Fruit fly (Drosophila melanogaster) whole organism, embryonic: ENCODE results near the gene CG9672.

Experiments
- BtbVII ChIP-seq: fragments of 200-800 bp; sonication (Bioruptor generic); optimal IDR thresholded peaks from 3 replicates; lab custom pipeline; 2017; ENCODE audit warnings: missing biosample characterization, mild to moderate bottlenecking, missing genetic modification characterization
- CG10209 ChIP-seq: fragments of 200-800 bp; sonication (Bioruptor generic); optimal IDR thresholded peaks from 3 replicates; lab custom pipeline; 2017; ENCODE audit warnings: missing biosample characterization, mild to moderate bottlenecking, missing genetic modification characterization, missing genetic modification reagents
- CG1024 ChIP-seq: fragments of 200-800 bp; sonication (Bioruptor generic); IDR thresholded peaks from 2 replicates; pipeline ENCODE4 v1.3.6; 2022; ENCODE audit warnings: missing biosample characterization, missing genetic modification characterization
- CG10462 ChIP-seq: fragments of 200-800 bp; sonication (Bioruptor generic); optimal IDR thresholded peaks from 2 replicates; lab custom pipeline; 2016; ENCODE audit warnings: missing biosample characterization, missing genetic modification characterization
- CG11696 ChIP-seq: fragments of 200-800 bp; sonication (Bioruptor generic); IDR thresholded peaks from 2 replicates; pipeline ENCODE4 v1.3.6; 2022; ENCODE audit warnings: missing biosample characterization, missing genetic modification characterization
- CG13123 ChIP-seq: fragments of 200-800 bp; sonication (Bioruptor generic); optimal IDR thresholded peaks from 2 replicates; lab custom pipeline; 2016; ENCODE audit warnings: missing biosample characterization, missing genetic modification characterization
- CG14860 ChIP-seq: fragments of 200-800 bp; sonication (Bioruptor generic); IDR thresholded peaks from 3 replicates; pipeline ENCODE4 v1.3.6; 2022; ENCODE audit warnings: missing biosample characterization, missing genetic modification characterization; ENCODE audit not compliant: partially characterized antibody
- CG1647 ChIP-seq: fragments of 200-800 bp; sonication (Bioruptor generic); optimal IDR thresholded peaks from 3 replicates; lab custom pipeline; 2016; ENCODE audit warnings: missing biosample characterization, missing genetic modification characterization
- CG17359 ChIP-seq: fragments of 200-800 bp; sonication (Bioruptor generic); optimal IDR thresholded peaks from 3 replicates; lab custom pipeline; 2018; ENCODE audit warnings: missing biosample characterization, mild to moderate bottlenecking, missing genetic modification characterization, moderate library complexity
- CG18599 ChIP-seq: fragments of 200-800 bp; sonication (Bioruptor generic); optimal IDR thresholded peaks from 3 replicates; lab custom pipeline; 2017; ENCODE audit warnings: missing biosample characterization, missing genetic modification characterization, mild to moderate bottlenecking, moderate library complexity, missing genetic modification reagents
- CG2129 ChIP-seq: fragments of 200-800 bp; sonication (Bioruptor generic); IDR thresholded peaks from 2 replicates; pipeline ENCODE4 v1.3.6; 2022; ENCODE audit warnings: missing biosample characterization, missing genetic modification characterization; ENCODE audit not compliant: partially characterized antibody
- CG34224 ChIP-seq: fragments of 200-800 bp; sonication (Bioruptor generic); IDR thresholded peaks from 3 replicates; pipeline ENCODE4 v1.3.6; 2022; ENCODE audit warnings: missing biosample characterization, missing genetic modification characterization; ENCODE audit not compliant: partially characterized antibody
- CG4617 ChIP-seq: fragments of 200-800 bp; sonication (Bioruptor generic); optimal IDR thresholded peaks from 3 replicates; lab custom pipeline; 2016; ENCODE audit warnings: missing biosample characterization, missing genetic modification characterization, borderline replicate concordance
- CG6854 ChIP-seq: fragments of 200-800 bp; sonication (Bioruptor generic); optimal IDR thresholded peaks from 3 replicates; lab custom pipeline; 2017; ENCODE audit warnings: missing biosample characterization, mild to moderate bottlenecking, missing genetic modification characterization
- CG7357 ChIP-seq: fragments of 200-800 bp; sonication (Bioruptor generic); IDR thresholded peaks from 3 replicates; pipeline ENCODE4 v1.3.6; 2022; ENCODE audit warnings: missing biosample characterization, missing genetic modification characterization
- CG7745 ChIP-seq: fragments of 200-800 bp; sonication (Bioruptor generic); optimal IDR thresholded peaks from 2 replicates; lab custom pipeline; 2018; ENCODE audit warnings: missing biosample characterization, mild to moderate bottlenecking, missing genetic modification characterization, moderate library complexity
- CG7839 ChIP-seq: fragments of 200-800 bp; sonication (Bioruptor generic); optimal IDR thresholded peaks from 3 replicates; lab custom pipeline; 2018; ENCODE audit warnings: missing biosample characterization, mild to moderate bottlenecking, missing genetic modification characterization, moderate library complexity
- CG8388 ChIP-seq: fragments of 200-800 bp; sonication (Bioruptor generic); optimal IDR thresholded peaks from 2 replicates; lab custom pipeline; 2019; ENCODE audit warnings: missing biosample characterization, mild to moderate bottlenecking, missing genetic modification characterization, moderate library complexity
- CHES-1-like ChIP-seq: fragments of 200-800 bp; sonication (Bioruptor generic); optimal IDR thresholded peaks from 2 replicates; lab custom pipeline; 2016; ENCODE audit warnings: missing biosample characterization, missing genetic modification characterization
- Doc2 ChIP-seq: fragments of 200-800 bp; sonication (Bioruptor generic); IDR thresholded peaks from 2 replicates; pipeline ENCODE4 v1.3.6; 2022; ENCODE audit warnings: missing biosample characterization, missing genetic modification characterization
- E2f2 ChIP-seq: fragments of 200-800 bp; sonication (Bioruptor generic); IDR thresholded peaks from 2 replicates; pipeline ENCODE4 v1.3.6; 2022; ENCODE audit warnings: missing biosample characterization, missing genetic modification characterization
- HmgZ ChIP-seq: fragments of 200-800 bp; sonication (Bioruptor generic); optimal IDR thresholded peaks from 2 replicates; lab custom pipeline; 2018; ENCODE audit warnings: missing biosample characterization, mild to moderate bottlenecking, missing genetic modification characterization
- Hr3 ChIP-seq: fragments of 200-800 bp; sonication (Bioruptor generic); optimal IDR thresholded peaks from 3 replicates; lab custom pipeline; 2016; ENCODE audit warnings: missing biosample characterization, missing genetic modification characterization
- Hr39 ChIP-seq: fragments of >200 bp; optimal IDR thresholded peaks from 2 replicates; lab custom pipeline; 2017
- Lim3 ChIP-seq: fragments of 200-800 bp; sonication (Bioruptor generic); IDR thresholded peaks from 2 replicates; pipeline ENCODE4 v1.3.6; 2022; ENCODE audit warnings: missing biosample characterization, missing genetic modification characterization
- Med ChIP-seq: fragments of 200-800 bp; sonication (Bioruptor generic); peaks from one replicate; lab custom pipeline; 2016; ENCODE audit warnings: missing biosample characterization, missing genetic modification characterization, mild to moderate bottlenecking, inconsistent platforms, moderate library complexity
- Pdp1 ChIP-seq, 2 experiments: fragments of 200-800 bp; sonication (Bioruptor generic); optimal IDR thresholded peaks; 3 replicates each; lab custom pipeline; 2016; ENCODE audit warnings: missing biosample characterization in 2 of 2, missing genetic modification characterization in 2 of 2, mild to moderate bottlenecking in 1 of 2, moderate library complexity in 1 of 2
- Rx ChIP-seq: fragments of 200-800 bp; sonication (Bioruptor generic); IDR thresholded peaks from 2 replicates; pipeline ENCODE4 v1.3.6; 2022; ENCODE audit warnings: missing biosample characterization, missing genetic modification characterization
- Sry-β ChIP-seq: fragments of 200-800 bp; sonication (Bioruptor generic); optimal IDR thresholded peaks from 2 replicates; lab custom pipeline; 2018; ENCODE audit warnings: missing biosample characterization, mild to moderate bottlenecking, missing genetic modification characterization, moderate library complexity
- TFAM ChIP-seq: fragments of 200-800 bp; sonication (Bioruptor generic); optimal IDR thresholded peaks from 2 replicates; lab custom pipeline; 2017; ENCODE audit warnings: missing biosample characterization, missing genetic modification characterization, inconsistent platforms
- Taf1 ChIP-seq: fragments of 200-800 bp; sonication (Bioruptor generic); IDR thresholded peaks from 2 replicates; pipeline ENCODE4 v1.3.6; 2022; ENCODE audit warnings: missing biosample characterization, missing genetic modification characterization
- Vsx1 ChIP-seq: fragments of 200-800 bp; sonication (Bioruptor generic); optimal IDR thresholded peaks from 2 replicates; lab custom pipeline; 2017; ENCODE audit warnings: missing biosample characterization, mild to moderate bottlenecking, missing genetic modification characterization, missing genetic modification reagents
- ara ChIP-seq: fragments of 200-800 bp; sonication (Bioruptor generic); IDR thresholded peaks from 2 replicates; pipeline ENCODE4 v1.3.6; 2022; ENCODE audit warnings: missing biosample characterization, missing genetic modification characterization
- bcd ChIP-seq: fragments of 200-800 bp; sonication (Bioruptor generic); optimal IDR thresholded peaks from 2 replicates; lab custom pipeline; 2017; ENCODE audit warnings: missing biosample characterization, mild to moderate bottlenecking, missing genetic modification characterization
- crol ChIP-seq: fragments of 200-800 bp; sonication (Bioruptor generic); IDR thresholded peaks from 2 replicates; pipeline ENCODE4 v1.3.6; 2022; ENCODE audit warnings: missing biosample characterization, missing genetic modification characterization
- dimm ChIP-seq: fragments of 200-800 bp; sonication (Bioruptor generic); IDR thresholded peaks from 2 replicates; pipeline ENCODE4 v1.3.6; 2022; ENCODE audit warnings: missing biosample characterization, missing genetic modification characterization
- ham ChIP-seq: fragments of 200-800 bp; sonication (Bioruptor generic); IDR thresholded peaks from 2 replicates; pipeline ENCODE4 v1.3.6; 2022; ENCODE audit warnings: missing biosample characterization, missing genetic modification characterization
- lola ChIP-seq, 3 experiments: fragments of >200 bp in 2 of 3; fragments of 200-800 bp in 1 of 3; sonication (Bioruptor generic) in 1 of 3; optimal IDR thresholded peaks; 2 replicates each; lab custom pipeline; 2017 to 2019; ENCODE audit warnings: missing biosample characterization in 3 of 3, missing genetic modification characterization in 3 of 3, mild to moderate bottlenecking in 1 of 3, moderate library complexity in 1 of 3
- pita ChIP-seq: fragments of 200-800 bp; sonication (Bioruptor generic); optimal IDR thresholded peaks from 2 replicates; lab custom pipeline; 2017; ENCODE audit warnings: missing biosample characterization, mild to moderate bottlenecking, missing genetic modification characterization
- prd ChIP-seq, 3 experiments: fragments of >200 bp in 2 of 3; fragments of 200-800 bp in 1 of 3; sonication (Bioruptor generic) in 1 of 3; optimal IDR thresholded peaks in 2 of 3; IDR thresholded peaks in 1 of 3; 2 replicates in 2 of 3; 3 replicates in 1 of 3; pipeline versions ENCODE4 v1.3.6 to Lab custom; 2017 to 2022; ENCODE audit warnings: missing biosample characterization in 1 of 3, missing genetic modification characterization in 1 of 3
- ro ChIP-seq: fragments of 200-800 bp; sonication (Bioruptor generic); IDR thresholded peaks from 2 replicates; pipeline ENCODE4 v1.3.6; 2022; ENCODE audit warnings: missing biosample characterization, missing genetic modification characterization
- sens ChIP-seq: fragments of 200-800 bp; sonication (Bioruptor generic); peaks from one replicate; lab custom pipeline; 2016; ENCODE audit warnings: missing biosample characterization, missing genetic modification characterization
- sna ChIP-seq: fragments of 200-800 bp; sonication (Bioruptor generic); IDR thresholded peaks from 2 replicates; pipeline ENCODE4 v1.3.6; 2022; ENCODE audit warnings: missing biosample characterization, missing genetic modification characterization; ENCODE audit not compliant: partially characterized antibody
- ssp ChIP-seq: fragments of 200-800 bp; sonication (Bioruptor generic); IDR thresholded peaks from 2 replicates; pipeline ENCODE4 v1.3.6; 2022; ENCODE audit warnings: missing biosample characterization, missing genetic modification characterization
- tll ChIP-seq, 2 experiments: fragments of 200-800 bp in 1 of 2; fragments of >200 bp in 1 of 2; sonication (Bioruptor generic) in 1 of 2; optimal IDR thresholded peaks; 2 replicates each; lab custom pipeline; 2017 to 2019; ENCODE audit warnings: missing biosample characterization in 2 of 2, missing genetic modification characterization in 2 of 2, mild to moderate bottlenecking in 1 of 2, moderate library complexity in 1 of 2
- toy ChIP-seq: fragments of 200-800 bp; sonication (Bioruptor generic); IDR thresholded peaks from 2 replicates; pipeline ENCODE4 v1.3.6; 2022; ENCODE audit warnings: missing biosample characterization, missing genetic modification characterization
- ttk ChIP-seq: fragments of 200-800 bp; sonication (Bioruptor generic); IDR thresholded peaks from 2 replicates; pipeline ENCODE4 v2.1.2; 2022; ENCODE audit warnings: missing biosample characterization, missing genetic modification characterization
- zf30C ChIP-seq: fragments of 200-800 bp; sonication (Bioruptor generic); optimal IDR thresholded peaks from 3 replicates; lab custom pipeline; 2018; ENCODE audit warnings: missing biosample characterization, mild to moderate bottlenecking, missing genetic modification characterization
- zfh2 ChIP-seq: fragments of 200-800 bp; sonication (Bioruptor generic); optimal IDR thresholded peaks from 2 replicates; lab custom pipeline; 2016; ENCODE audit warnings: missing biosample characterization, missing genetic modification characterization

Gene CG9672

DNA sequence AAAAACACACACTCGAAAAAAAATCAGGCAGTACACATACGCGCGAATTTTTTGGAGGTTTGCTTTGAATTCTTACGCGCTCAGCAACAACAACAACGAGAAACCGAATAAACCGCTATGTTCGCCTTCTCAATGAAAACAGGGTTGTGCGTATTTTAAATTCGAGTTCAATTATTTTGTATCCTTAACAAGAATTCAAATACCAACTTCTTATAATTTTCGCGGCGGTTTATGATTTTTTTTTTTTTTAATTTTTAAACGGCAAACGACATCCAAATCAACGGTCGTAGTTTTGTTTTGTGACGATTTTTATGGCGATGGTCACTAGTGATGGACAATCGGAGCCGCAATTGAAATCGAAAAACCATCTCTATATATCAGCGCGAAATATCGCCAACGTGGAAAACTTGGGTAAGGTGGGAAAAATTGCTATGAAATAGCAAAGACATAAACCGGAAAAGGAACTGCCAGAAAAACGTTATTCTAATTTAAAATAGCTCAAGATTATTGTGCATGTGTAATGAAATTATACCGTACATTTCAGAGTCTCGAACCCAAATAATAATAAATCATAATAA is 45.0 kb upstream of the CG9672 start, which contains the start of gene goe (continued):
- TF ChIP-seq CG11696 (GFP tag; lab: Robert Waterston, UW) = no peak
- peak; percentile 80 for TF ChIP-seq Vsx1 (GFP tag; lab: Kevin White, UChicago)
- peak; percentile 25 for TF ChIP-seq CG4617 (GFP tag; lab: Kevin White, UChicago)
- TF ChIP-seq toy = peak; percentile 51; the same call in 1 of the 2 replicates
- TF ChIP-seq CHES-1-like (GFP tag; lab: Kevin White, UChicago) = peak; percentile 91
- TF ChIP-seq zf30C (GFP tag; lab: Kevin White, UChicago) = no peak
- no peak for TF ChIP-seq CG7357
- TF ChIP-seq ssp (GFP tag; lab: Robert Waterston, UW) = peak; percentile 63
- peak; percentile 69 for TF ChIP-seq Rx (GFP tag; lab: Robert Waterston, UW)
- peak; percentile 86 for TF ChIP-seq CG34224
- no peak for TF ChIP-seq CG7745 (tag; lab: Kevin White, UChicago)
- peak; percentile 74 for TF ChIP-seq CG2129 (GFP tag; lab: Robert Waterston, UW)
- TF ChIP-seq CG10209 (GFP tag; lab: Kevin White, UChicago) = peak; percentile 64
- no peak for TF ChIP-seq prd (optimal IDR thresholded peaks at IDR 0.05; lab: Kevin White, UChicago)
- peak; percentile 73 for TF ChIP-seq prd (GFP tag; IDR thresholded peaks at IDR 0.05; lab: Robert Waterston, UW)
- 0 out of 2 replicates have a peak, but pooled peaks have one; percentile 27 for TF ChIP-seq dimm (GFP tag; lab: Robert Waterston, UW)
- peak; percentile 19; the same call in 1 of the 2 replicates for TF ChIP-seq ro
- TF ChIP-seq Taf1 = peak; percentile 38; the same call in 1 of the 2 replicates
- TF ChIP-seq ham (GFP tag; lab: Robert Waterston, UW) = peak; percentile 66; the same call in 1 of the 2 replicates
- peak; percentile 50 for TF ChIP-seq CG6854 (GFP tag; lab: Kevin White, UChicago)
- TF ChIP-seq sens (GFP tag; lab: Kevin White, UChicago) = peak; percentile 97
- no peak for TF ChIP-seq Lim3 (GFP tag; lab: Robert Waterston, UW)
- peak; percentile 66 for TF ChIP-seq CG7839
- TF ChIP-seq crol (GFP tag; lab: Robert Waterston, UW) = no peak
- peak; percentile 74 for TF ChIP-seq ttk (GFP tag; lab: Robert Waterston, UW)
- TF ChIP-seq tll (GFP tag; optimal IDR thresholded peaks at IDR 0.05; lab: Kevin White, UChicago) = no peak
- no peak for TF ChIP-seq Doc2 (GFP tag; lab: Robert Waterston, UW)
- TF ChIP-seq sna (GFP tag; lab: Robert Waterston, UW) = peak; percentile 79; the same call in 1 of the 2 replicates
- TF ChIP-seq CG17359 (tag; lab: Kevin White, UChicago) = peak; percentile 53
- no peak for TF ChIP-seq TFAM (GFP tag; lab: Kevin White, UChicago)
- peak; percentile 98 for TF ChIP-seq Med (GFP tag; lab: Kevin White, UChicago)
- TF ChIP-seq HmgZ (tag; lab: Kevin White, UChicago) = peak; percentile 88
- TF ChIP-seq Hr39 (lab: Kevin White, UChicago) = no peak
- TF ChIP-seq CG8388 (GFP tag; lab: Kevin White, UChicago) = peak; percentile 64
- TF ChIP-seq CG18599 (GFP tag; lab: Kevin White, UChicago) = peak; percentile 73
- TF ChIP-seq zfh2 (GFP tag; lab: Kevin White, UChicago) = peak; percentile 90
- peak; percentile 85 for TF ChIP-seq bcd (GFP tag; lab: Kevin White, UChicago)
- peak in 1 of 3 experiments; percentile 28 for TF ChIP-seq lola (GFP tag; optimal IDR thresholded peaks at IDR 0.05; lab: Kevin White, UChicago)
- TF ChIP-seq CG1024 = peak; percentile 57
- peak; percentile 81 for TF ChIP-seq CG13123
- TF ChIP-seq Hr3 (GFP tag; lab: Kevin White, UChicago) = peak; percentile 67
- peak; percentile 68 for TF ChIP-seq CG10462 (GFP tag; lab: Kevin White, UChicago)
- peak; percentile 95 for TF ChIP-seq pita
- peak; percentile 83 for TF ChIP-seq E2f2 (GFP tag; lab: Robert Waterston, UW)
- TF ChIP-seq Pdp1 (GFP tag; optimal IDR thresholded peaks at IDR 0.05; lab: Kevin White, UChicago) = peak; percentile 74 to 83
- TF ChIP-seq BtbVII = peak; percentile 40
- TF ChIP-seq ara (GFP tag; lab: Robert Waterston, UW) = peak; percentile 67
- peak; percentile 40 for TF ChIP-seq CG1647 (GFP tag; lab: Kevin White, UChicago)
- peak; percentile 56; the same call in 2 of the 3 replicates for TF ChIP-seq CG14860 (GFP tag; lab: Robert Waterston, UW)
- TF ChIP-seq Sry-β (GFP tag; lab: Kevin White, UChicago) = peak; percentile 26
